In the genomic region with DNA sequence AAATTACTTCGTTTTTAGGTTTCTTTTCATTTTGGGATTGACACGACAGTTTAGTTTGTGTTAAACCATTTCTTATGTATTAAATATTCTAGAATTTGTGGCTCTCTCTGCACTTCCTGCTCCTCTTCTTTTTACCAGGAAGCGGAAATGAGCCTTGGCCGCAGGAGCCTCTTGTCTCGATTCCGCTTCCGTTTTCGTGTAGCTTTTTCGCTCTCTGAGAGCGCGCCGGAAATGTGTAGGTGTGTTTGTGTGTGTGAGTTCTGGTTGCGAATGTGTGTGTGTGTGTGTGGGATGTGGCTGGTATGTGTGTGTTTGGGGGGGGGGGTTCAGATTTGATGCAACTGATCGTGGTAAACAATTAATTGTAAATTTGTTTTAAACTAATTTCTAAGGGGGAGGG, we compare ENCODE assay signal across 1 fruit fly cellular context.
A peak's percentile ranks its signal among the peaks of the same experiment; 100 is the strongest.
TF ChIP-seq lines count a peak whose summit lies in the region.

No protein-coding gene starts in this region.

TF ChIP-seq in whole organism, embryonic, 481 proteins besides CTCF, POLR2A, EP300 and RAD21 (continued from another document):
- TF ChIP-seq CG34376 (GFP tag; optimal IDR thresholded peaks at IDR 0.05; lab: Kevin White, UChicago) (peak; percentile 22), Meics (GFP tag; optimal IDR thresholded peaks at IDR 0.05; lab: Kevin White, UChicago) (peak; percentile 17), ci (GFP tag; IDR thresholded peaks at IDR 0.05; lab: Robert Waterston, UW) (peak; percentile 17; the same call in 1 of the 3 replicates), CG2129 (GFP tag; IDR thresholded peaks at IDR 0.05; lab: Robert Waterston, UW; ENCODE audit: partially characterized antibody) (no peak), Blimp-1 (GFP tag; optimal IDR thresholded peaks at IDR 0.05; lab: Kevin White, UChicago) (no peak), CG12391 (tag; optimal IDR thresholded peaks at IDR 0.05; lab: Kevin White, UChicago) (no peak), nau (GFP tag; optimal IDR thresholded peaks at IDR 0.05; lab: Kevin White, UChicago) (peak; percentile 60), run (tag; optimal IDR thresholded peaks at IDR 0.05; lab: Kevin White, UChicago) (no peak), Ets97D (GFP tag; optimal IDR thresholded peaks at IDR 0.05; lab: Kevin White, UChicago) (peak; percentile 92), CG34422 (GFP tag; IDR thresholded peaks at IDR 0.05; lab: Robert Waterston, UW) (no peak), scrt (GFP tag; optimal IDR thresholded peaks at IDR 0.05; lab: Kevin White, UChicago) (peak; percentile 32), Stat92E (GFP tag; optimal IDR thresholded peaks at IDR 0.05; lab: Kevin White, UChicago) (no peak), oc (tag; optimal IDR thresholded peaks at IDR 0.05; lab: Kevin White, UChicago) (no peak), CG32532 (GFP tag; IDR thresholded peaks at IDR 0.05; lab: Robert Waterston, UW) (0 out of 2 replicates have a peak, but pooled peaks have one; percentile 28), lov (optimal IDR thresholded peaks at IDR 0.05; lab: Kevin White, UChicago) (no peak), lov (GFP tag; IDR thresholded peaks at IDR 0.05; lab: Robert Waterston, UW) (0 out of 3 replicates have a peak, but pooled peaks have one; percentile 52)
